Worm (Caenorhabditis elegans) whole organism, mixed stage, embryonic: ENCODE results near the gene ZK686.3.

Experiments
- bed-3 ChIP-seq: fragments of 200-800 bp; sonication (Bioruptor generic); optimal IDR thresholded peaks from 3 replicates; lab custom pipeline; 2018; ENCODE audit warnings: mild to moderate bottlenecking, missing genetic modification characterization, moderate library complexity, missing compliant biosample characterization
- blmp-1 ChIP-seq: fragments of 150-350 bp; optimal IDR thresholded peaks from 2 replicates; lab custom pipeline; 2014; ENCODE audit warnings: missing biosample characterization, missing genetic modification characterization
- ceh-39 ChIP-seq: fragments of 150-350 bp; optimal IDR thresholded peaks from 2 replicates; lab custom pipeline; 2014; ENCODE audit warnings: missing biosample characterization, missing genetic modification characterization
- ceh-43 ChIP-seq: fragments of 200-800 bp; sonication (Bioruptor generic); optimal IDR thresholded peaks from 2 replicates; lab custom pipeline; 2018; ENCODE audit warnings: mild to moderate bottlenecking, missing genetic modification characterization, moderate library complexity, missing compliant biosample characterization
- ces-1 ChIP-seq: fragments of 150-350 bp; optimal IDR thresholded peaks from 2 replicates; lab custom pipeline; 2014; ENCODE audit warnings: missing biosample characterization, missing genetic modification reagents, missing genetic modification characterization
- cnd-1 ChIP-seq: fragments of 200-800 bp; sonication (Bioruptor generic); optimal IDR thresholded peaks from 2 replicates; lab custom pipeline; 2018; ENCODE audit warnings: mild to moderate bottlenecking, missing genetic modification characterization, missing compliant biosample characterization
- drap-1 ChIP-seq: fragments of 200-800 bp; sonication (Bioruptor generic); optimal IDR thresholded peaks from 3 replicates; lab custom pipeline; 2018; ENCODE audit warnings: mild to moderate bottlenecking, missing genetic modification characterization, missing compliant biosample characterization
- elt-1 ChIP-seq: sonication (generic microtip); optimal IDR thresholded peaks from 2 replicates; lab custom pipeline; 2017; ENCODE audit warnings: missing genetic modification characterization, mild to moderate bottlenecking, missing compliant biosample characterization, antibody characterized with exemption, moderate library complexity, borderline replicate concordance; ENCODE audit not compliant: insufficient read depth
- elt-3 ChIP-seq: fragments of 150-350 bp; optimal IDR thresholded peaks from 2 replicates; lab custom pipeline; 2014; ENCODE audit warnings: missing biosample characterization, missing genetic modification characterization
- ham-2 ChIP-seq: fragments of 200-800 bp; sonication (Bioruptor generic); optimal IDR thresholded peaks from 2 replicates; lab custom pipeline; 2018; ENCODE audit warnings: mild to moderate bottlenecking, missing genetic modification characterization, missing compliant biosample characterization
- hlh-1 ChIP-seq: fragments of 150-350 bp; optimal IDR thresholded peaks from 2 replicates; lab custom pipeline; 2014; ENCODE audit warnings: missing biosample characterization, missing genetic modification reagents, missing genetic modification characterization
- lin-32 ChIP-seq: fragments of 200-800 bp; sonication (Bioruptor generic); optimal IDR thresholded peaks from 2 replicates; lab custom pipeline; 2018; ENCODE audit warnings: mild to moderate bottlenecking, missing genetic modification characterization, missing compliant biosample characterization
- lsy-2 ChIP-seq: fragments of 150-350 bp; optimal IDR thresholded peaks from 2 replicates; lab custom pipeline; 2014; ENCODE audit warnings: missing biosample characterization, missing genetic modification characterization
- mab-5 ChIP-seq: fragments of 150-350 bp; optimal IDR thresholded peaks from 2 replicates; lab custom pipeline; 2014; ENCODE audit warnings: missing biosample characterization, missing genetic modification characterization
- mep-1 ChIP-seq: fragments of 150-350 bp; optimal IDR thresholded peaks from 2 replicates; lab custom pipeline; 2017; ENCODE audit warnings: missing biosample characterization, missing genetic modification reagents, missing genetic modification characterization, inconsistent platforms
- mls-2 ChIP-seq: sonication (generic microtip); optimal IDR thresholded peaks from 2 replicates; lab custom pipeline; 2016; ENCODE audit warnings: mild to moderate bottlenecking, missing genetic modification characterization, moderate library complexity, missing compliant biosample characterization
- nhr-12 ChIP-seq: fragments of 150-350 bp; optimal IDR thresholded peaks from 2 replicates; lab custom pipeline; 2014; ENCODE audit warnings: missing biosample characterization, missing genetic modification characterization
- nhr-2 ChIP-seq: fragments of 150-350 bp; optimal IDR thresholded peaks from 2 replicates; lab custom pipeline; 2014; ENCODE audit warnings: missing biosample characterization, missing genetic modification characterization
- nhr-237 ChIP-seq: fragments of 150-350 bp; optimal IDR thresholded peaks from 2 replicates; lab custom pipeline; 2014; ENCODE audit warnings: missing biosample characterization, missing genetic modification characterization
- pha-4 ChIP-seq: fragments of 150-350 bp; optimal IDR thresholded peaks from 2 replicates; lab custom pipeline; 2018; ENCODE audit warnings: missing biosample characterization, missing genetic modification reagents, missing genetic modification characterization
- snpc-4 ChIP-seq: fragments of 150-350 bp; optimal IDR thresholded peaks from 2 replicates; lab custom pipeline; 2014; ENCODE audit warnings: missing biosample characterization, missing genetic modification characterization
- tbx-8 ChIP-seq: fragments of 200-800 bp; sonication (Bioruptor generic); optimal IDR thresholded peaks from 2 replicates; lab custom pipeline; 2018; ENCODE audit warnings: mild to moderate bottlenecking, missing genetic modification characterization, moderate library complexity, missing compliant biosample characterization
- unc-120 ChIP-seq: sonication (generic microtip); optimal IDR thresholded peaks from 2 replicates; lab custom pipeline; 2017; ENCODE audit warnings: missing genetic modification characterization, missing compliant biosample characterization; ENCODE audit not compliant: poor library complexity, severe bottlenecking
- unc-39 ChIP-seq: fragments of 150-350 bp; optimal IDR thresholded peaks from 2 replicates; lab custom pipeline; 2014; ENCODE audit warnings: missing biosample characterization, missing genetic modification characterization
- unc-62 ChIP-seq: fragments of 150-350 bp; optimal IDR thresholded peaks from 2 replicates; lab custom pipeline; 2014; ENCODE audit warnings: missing biosample characterization, missing genetic modification reagents, missing genetic modification characterization
- zip-8 ChIP-seq: fragments of 150-350 bp; optimal IDR thresholded peaks from 2 replicates; lab custom pipeline; 2014; ENCODE audit warnings: missing biosample characterization, missing genetic modification characterization
- ztf-11 ChIP-seq: fragments of 150-350 bp; optimal IDR thresholded peaks from 2 replicates; lab custom pipeline; 2014; ENCODE audit warnings: missing biosample characterization, missing genetic modification characterization

The ZK686.3 gene

DNA sequence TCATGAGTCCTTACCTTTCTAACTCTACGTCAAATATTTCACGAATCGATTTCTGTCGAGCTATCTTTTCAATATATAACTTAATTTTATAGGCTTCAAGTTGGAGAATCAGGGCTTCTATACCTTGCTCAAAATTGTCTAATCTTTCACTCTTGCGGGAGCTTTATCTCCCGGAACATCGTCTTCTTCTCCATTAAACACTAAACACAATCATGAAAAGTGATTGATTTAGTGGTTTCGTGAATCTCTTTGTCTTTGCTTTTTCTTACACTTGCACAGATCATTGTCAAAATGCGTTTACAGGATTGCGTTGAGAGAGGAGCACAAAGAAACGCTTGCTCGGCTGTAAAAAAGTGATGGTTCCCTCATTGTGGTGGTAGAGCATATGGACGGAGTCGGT is 19.5 kb upstream of the ZK686.3 start:
- TF ChIP-seq mab-5 (tag; lab: Kevin White, UChicago) (peak; percentile 76), snpc-4 (tag; lab: Kevin White, UChicago) (no peak), zip-8 (no peak)

- TF ChIP-seq unc-120 (tag; lab: Kevin White, UChicago) = peak; percentile 11
- peak; percentile 100 for TF ChIP-seq mab-5 (tag; lab: Kevin White, UChicago)
- no peak for TF ChIP-seq mls-2 (tag; lab: Kevin White, UChicago)
- no peak for TF ChIP-seq blmp-1 (tag; lab: Kevin White, UChicago)
- peak; percentile 25 for TF ChIP-seq lsy-2 (tag; lab: Kevin White, UChicago)
- TF ChIP-seq ztf-11 (tag; lab: Kevin White, UChicago) = no peak
- TF ChIP-seq unc-62 (GFP tag; lab: Kevin White, UChicago) = peak; percentile 56
- TF ChIP-seq mep-1 (tag; lab: Kevin White, UChicago) = no peak
- TF ChIP-seq hlh-1 (tag; lab: Kevin White, UChicago) = no peak
- TF ChIP-seq cnd-1 = no peak
- no peak for TF ChIP-seq nhr-237 (tag; lab: Kevin White, UChicago)
- TF ChIP-seq unc-39 = no peak
These were observed 15.3 kb upstream of the ZK686.3 start for ce11 chrIII:7784201-7784600.

ce11 chrIII:7783354-7783753 is 14.5 kb upstream of the ZK686.3 start, which contains the start of gene mab-5:
mab-5 (minus strand) TSS chrIII:7783454.
- TF ChIP-seq ceh-39 (tag; lab: Kevin White, UChicago) = no peak
- TF ChIP-seq drap-1 (GFP tag; lab: Kevin White, UChicago) = no peak
- TF ChIP-seq elt-3 = no peak
- TF ChIP-seq bed-3 (GFP tag; lab: Kevin White, UChicago) = no peak
- TF ChIP-seq nhr-12 (tag; lab: Kevin White, UChicago) = no peak
- TF ChIP-seq tbx-8 = no peak
- no peak for TF ChIP-seq elt-1 (tag; lab: Kevin White, UChicago)
- no peak for TF ChIP-seq unc-120 (tag; lab: Kevin White, UChicago)
- no peak for TF ChIP-seq ham-2 (GFP tag; lab: Kevin White, UChicago)
- no peak for TF ChIP-seq nhr-237 (tag; lab: Kevin White, UChicago)
- no peak for TF ChIP-seq ces-1
- no peak for TF ChIP-seq mep-1 (tag; lab: Kevin White, UChicago)
- TF ChIP-seq hlh-1 (tag; lab: Kevin White, UChicago) = no peak
- TF ChIP-seq unc-39 = no peak
- no peak for TF ChIP-seq zip-8

- peak; percentile 27 for TF ChIP-seq unc-120 (tag; lab: Kevin White, UChicago)
- TF ChIP-seq hlh-1 (tag; lab: Kevin White, UChicago) = peak; percentile 84
- peak; percentile 92 for TF ChIP-seq unc-62 (GFP tag; lab: Kevin White, UChicago)
- TF ChIP-seq nhr-2 (tag; lab: Kevin White, UChicago) = peak; percentile 12
- peak; percentile 95 for TF ChIP-seq mab-5 (tag; lab: Kevin White, UChicago)
- no peak for TF ChIP-seq ztf-11 (tag; lab: Kevin White, UChicago)
- no peak for TF ChIP-seq elt-1 (tag; lab: Kevin White, UChicago)
These were observed 11.8 kb upstream of the ZK686.3 start for ce11 chrIII:7780566-7781238.

DNA sequence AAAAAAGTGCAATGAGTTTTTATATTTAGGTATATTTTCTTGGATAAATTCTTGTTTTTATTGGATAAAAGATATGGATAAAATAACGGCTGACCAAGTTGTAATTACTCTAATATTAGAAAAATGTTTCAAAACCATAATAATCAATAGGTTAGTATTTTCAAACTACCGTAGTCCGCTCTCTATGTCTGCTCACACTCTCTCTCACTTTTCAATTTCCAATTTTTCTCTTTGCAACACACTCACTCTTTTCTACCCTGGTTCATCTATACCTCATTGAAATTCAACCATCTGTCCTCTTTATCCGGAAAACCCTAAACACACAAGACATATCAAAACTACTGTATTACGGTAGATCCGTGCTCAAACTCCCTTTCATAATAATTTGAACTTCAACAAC is 10.4 kb upstream of the ZK686.3 start:
- no peak for TF ChIP-seq zip-8
- TF ChIP-seq lsy-2 (tag; lab: Kevin White, UChicago) = peak; percentile 27
- TF ChIP-seq pha-4 = no peak

- no peak for TF ChIP-seq ceh-43 (GFP tag; lab: Kevin White, UChicago)
- TF ChIP-seq nhr-2 (tag; lab: Kevin White, UChicago) = peak; percentile 48
- peak; percentile 88 for TF ChIP-seq hlh-1 (tag; lab: Kevin White, UChicago)
- peak; percentile 78 for TF ChIP-seq unc-62 (GFP tag; lab: Kevin White, UChicago)
- no peak for TF ChIP-seq lin-32 (GFP tag; lab: Kevin White, UChicago)
- peak; percentile 88 for TF ChIP-seq lsy-2 (tag; lab: Kevin White, UChicago)
- peak; percentile 94 for TF ChIP-seq mab-5 (tag; lab: Kevin White, UChicago)
- TF ChIP-seq, all 35 proteins: peak for 5
These were observed 9.7 kb upstream of the ZK686.3 start for ce11 chrIII:7778530-7778929.
